Worm (Caenorhabditis elegans) whole organism, L4/young adult: ENCODE measurements around the gene ZC412.10.

Experiments used
- W03F9.2 ChIP-seq: fragments of 150-350 bp; optimal IDR thresholded peaks from 2 replicates; lab custom pipeline; 2014; ENCODE audit warnings: missing biosample characterization, missing genetic modification characterization
- dao-5 ChIP-seq: sonication (generic microtip); optimal IDR thresholded peaks from 2 replicates; lab custom pipeline; 2016; ENCODE audit warnings: missing genotype, missing genetic modification characterization, moderate library complexity, missing compliant biosample characterization
- him-1 ChIP-seq: sonication (generic microtip); optimal IDR thresholded peaks from 2 replicates; lab custom pipeline; 2016; ENCODE audit warnings: missing genotype, missing genetic modification reagents, missing genetic modification characterization, missing compliant biosample characterization

ce11 chrV:14831460-14832120, 45.0 kb downstream of the ZC412.10 start:
- TF ChIP-seq W03F9.2 (tag; lab: Kevin White, UChicago) (no peak), him-1 (tag; lab: Kevin White, UChicago) (no peak), dao-5 (tag; lab: Kevin White, UChicago) (no peak)
